Worm (Caenorhabditis elegans) whole organism, mixed stage, embryonic: ENCODE measurements around the gene F09F9.3.

Source experiments
- flh-1 ChIP-seq: fragments of 200-800 bp; sonication (Bioruptor generic); optimal IDR thresholded peaks from 2 replicates; lab custom pipeline; 2018; ENCODE audit warnings: mild to moderate bottlenecking, missing genetic modification characterization, moderate library complexity, missing compliant biosample characterization
- nhr-237 ChIP-seq: fragments of 150-350 bp; optimal IDR thresholded peaks from 2 replicates; lab custom pipeline; 2014; ENCODE audit warnings: missing biosample characterization, missing genetic modification characterization
- nhr-76 ChIP-seq: sonication (generic microtip); optimal IDR thresholded peaks from 2 replicates; lab custom pipeline; 2017; ENCODE audit warnings: missing biosample characterization, missing genetic modification characterization
- snpc-4 ChIP-seq: fragments of 150-350 bp; optimal IDR thresholded peaks from 2 replicates; lab custom pipeline; 2014; ENCODE audit warnings: missing biosample characterization, missing genetic modification characterization
- zip-8 ChIP-seq: fragments of 150-350 bp; optimal IDR thresholded peaks from 2 replicates; lab custom pipeline; 2014; ENCODE audit warnings: missing biosample characterization, missing genetic modification characterization

ce11 chrX:4143260-4144018 lies 22.6 kb upstream of the F09F9.3 start:
- TF ChIP-seq flh-1 (GFP tag; lab: Kevin White, UChicago) (no peak), snpc-4 (no peak), nhr-237 (no peak), zip-8 (tag; lab: Kevin White, UChicago) (no peak), nhr-76 (tag; lab: Kevin White, UChicago) (no peak)
